Fruit fly (Drosophila melanogaster): Measurements from ENCODE around the gene Gem4b.
A peak's percentile ranks its signal among the peaks of the same experiment; 100 is the strongest.

dm6 chrX:3964965-3965420 is 24.3 kb downstream of the Gem4b start, which contains the start of gene lva:
- TF ChIP-seq bab1 (GFP tag; optimal IDR thresholded peaks at IDR 0.05) (peak; percentile 44), Crg-1 (GFP tag; optimal IDR thresholded peaks at IDR 0.05) (no peak), CG7101 (tag; optimal IDR thresholded peaks at IDR 0.05) (no peak), CG5204 (GFP tag; optimal IDR thresholded peaks at IDR 0.05) (no peak), cnc (optimal IDR thresholded peaks at IDR 0.05) (no peak), cic (GFP tag; optimal IDR thresholded peaks at IDR 0.05) (peak; percentile 31), CG11617 (GFP tag; optimal IDR thresholded peaks at IDR 0.05) (peak; percentile 23), pad (GFP tag; optimal IDR thresholded peaks at IDR 0.05) (peak; percentile 25), kay (GFP tag; ENCODE audit: borderline replicate concordance) (no peak), toe (GFP tag; optimal IDR thresholded peaks at IDR 0.05) (no peak), ovo (GFP tag; optimal IDR thresholded peaks at IDR 0.05) (no peak), CG14711 (tag; optimal IDR thresholded peaks at IDR 0.05) (no peak), CG33017 (tag; optimal IDR thresholded peaks at IDR 0.05) (no peak), tj (GFP tag; optimal IDR thresholded peaks at IDR 0.05) (peak; percentile 52)

Measured in whole organism, adult.